Worm (Caenorhabditis elegans): ENCODE data around the gene srv-2.

DNA sequence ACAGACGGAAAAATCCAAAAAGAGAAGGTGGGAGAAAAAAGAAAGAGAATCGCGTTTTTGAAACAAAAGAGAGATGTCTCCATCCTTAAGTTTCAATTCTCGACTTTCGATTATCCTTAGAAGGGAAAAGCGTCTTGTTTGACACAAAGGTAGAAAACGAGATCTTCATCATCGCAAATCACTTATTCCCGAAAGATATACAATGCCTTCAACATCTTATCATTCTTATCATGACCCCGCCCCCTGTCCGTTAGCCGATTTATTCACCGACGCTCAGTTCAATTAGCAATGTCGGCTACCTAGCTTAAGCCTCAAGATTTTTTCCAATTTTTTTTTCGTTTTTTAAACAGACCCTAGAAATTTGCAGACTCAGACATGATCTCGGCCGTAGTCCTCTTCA is 3.1 kb downstream of the srv-2 start, which contains the start of gene C14A4.9:
- TF ChIP-seq lin-39 (tag; optimal IDR thresholded peaks at IDR 0.05) (no peak), lsy-12 (tag; optimal IDR thresholded peaks at IDR 0.05) (no peak), nhr-12 (tag; optimal IDR thresholded peaks at IDR 0.05) (no peak), skn-1 (tag; optimal IDR thresholded peaks at IDR 0.05) (no peak), ztf-11 (tag; optimal IDR thresholded peaks at IDR 0.05) (no peak), unc-62 (GFP tag; optimal IDR thresholded peaks at IDR 0.05) (no peak), nhr-76 (tag; optimal IDR thresholded peaks at IDR 0.05) (no peak), nhr-237 (tag; optimal IDR thresholded peaks at IDR 0.05) (no peak), pqm-1 (tag; optimal IDR thresholded peaks at IDR 0.05) (no peak)

Data from whole organism, L3 larva.